Fruit fly (Drosophila melanogaster): ENCODE measurements around the gene Pde1c.

dm6 chr2L:11963422-11964322, 35.3 kb upstream of the Pde1c start:
- TF ChIP-seq CrebA (GFP tag; optimal IDR thresholded peaks at IDR 0.05; ENCODE audit: borderline replicate concordance): no peak
- no peak for TF ChIP-seq Myc (optimal IDR thresholded peaks at IDR 0.05)
- TF ChIP-seq Vsx2 (GFP tag; optimal IDR thresholded peaks at IDR 0.05; ENCODE audit: partially characterized antibody): no peak
- no peak for TF ChIP-seq psq (GFP tag; optimal IDR thresholded peaks at IDR 0.05)
- no peak for TF ChIP-seq Jra (GFP tag; optimal IDR thresholded peaks at IDR 0.05)
- no peak for TF ChIP-seq pan (optimal IDR thresholded peaks at IDR 0.05)
- no peak for TF ChIP-seq CG9705 (GFP tag; optimal IDR thresholded peaks at IDR 0.05)
- TF ChIP-seq br (GFP tag; optimal IDR thresholded peaks at IDR 0.05): no peak
- TF ChIP-seq Abd-B (GFP tag; optimal IDR thresholded peaks at IDR 0.05): no peak
- no peak for TF ChIP-seq h (GFP tag; optimal IDR thresholded peaks at IDR 0.05)
- no peak for TF ChIP-seq N (GFP tag; optimal IDR thresholded peaks at IDR 0.05)
- TF ChIP-seq rgr (GFP tag; optimal IDR thresholded peaks at IDR 0.05): no peak
- no peak for TF ChIP-seq CG32264 (GFP tag; optimal IDR thresholded peaks at IDR 0.05)
- TF ChIP-seq Rel (GFP tag; optimal IDR thresholded peaks at IDR 0.05): no peak
- no peak for TF ChIP-seq Rel (tag; optimal IDR thresholded peaks at IDR 0.05)
